Fruit fly (Drosophila melanogaster): ENCODE data around the gene CG12535.

CG12535 gene

DNA sequence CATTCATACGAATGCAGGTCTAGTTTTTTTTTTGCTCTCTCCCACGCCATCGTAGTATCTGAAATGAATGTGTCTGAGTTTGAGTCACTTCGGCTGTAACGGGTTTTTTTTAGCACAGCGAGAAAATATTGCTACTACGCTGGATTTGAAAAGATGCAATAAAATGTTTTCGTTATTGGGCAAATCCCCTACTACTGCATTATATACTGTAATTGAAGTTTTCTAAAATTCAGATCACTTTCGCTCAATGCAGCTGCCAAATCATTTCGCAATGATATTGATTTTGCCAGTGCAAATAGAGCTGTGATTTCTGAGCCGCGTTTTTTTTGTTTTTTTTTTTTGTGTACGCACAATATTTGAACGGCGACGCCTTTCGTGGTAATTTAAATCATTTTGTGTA is 15.8 kb downstream of the CG12535 start (continued):
- TF ChIP-seq HLHmδ (GFP tag; optimal IDR thresholded peaks at IDR 0.05) (no peak), Ptx1 (GFP tag; IDR thresholded peaks at IDR 0.05) (peak; percentile 51), CG2875 (GFP tag; optimal IDR thresholded peaks at IDR 0.05) (no peak), chinmo (GFP tag; IDR thresholded peaks at IDR 0.05; ENCODE audit: partially characterized antibody) (no peak), ken (GFP tag; IDR thresholded peaks at IDR 0.05) (peak; percentile 36; the same call in 1 of the 3 replicates), wek (GFP tag; optimal IDR thresholded peaks at IDR 0.05) (no peak), dm (GFP tag; optimal IDR thresholded peaks at IDR 0.05) (no peak), z (GFP tag; IDR thresholded peaks at IDR 0.05) (0 out of 3 replicates have a peak, but pooled peaks have one; percentile 7), sens-2 (GFP tag; IDR thresholded peaks at IDR 0.05) (0 out of 2 replicates have a peak, but pooled peaks have one; percentile 4), Ada2b (GFP tag; IDR thresholded peaks at IDR 0.05) (peak; percentile 63), CrebB (tag; optimal IDR thresholded peaks at IDR 0.05) (no peak), pfk (GFP tag; optimal IDR thresholded peaks at IDR 0.05) (no peak), cad (GFP tag; optimal IDR thresholded peaks at IDR 0.05) (no peak), pita (GFP tag; optimal IDR thresholded peaks at IDR 0.05) (no peak), zfh1 (GFP tag; IDR thresholded peaks at IDR 0.05) (no peak), CG3281 (GFP tag; optimal IDR thresholded peaks at IDR 0.05) (no peak), cas (GFP tag; IDR thresholded peaks at IDR 0.05) (no peak), CG18599 (GFP tag; optimal IDR thresholded peaks at IDR 0.05) (peak; percentile 17), CG10274 (GFP tag; optimal IDR thresholded peaks at IDR 0.05) (no peak), CG30431 (GFP tag; optimal IDR thresholded peaks at IDR 0.05) (no peak), gsb (GFP tag; IDR thresholded peaks at IDR 0.05) (no peak), hb (GFP tag; IDR thresholded peaks at IDR 0.05; ENCODE audit: partially characterized antibody) (no peak), CG11504 (tag; optimal IDR thresholded peaks at IDR 0.05) (peak; percentile 59), Gsc (GFP tag; IDR thresholded peaks at IDR 0.05) (no peak), NfI (GFP tag; optimal IDR thresholded peaks at IDR 0.05) (peak; percentile 22), CG14014 (GFP tag; IDR thresholded peaks at IDR 0.05) (peak; percentile 53; the same call in 1 of the 2 replicates), prd (optimal IDR thresholded peaks at IDR 0.05) (no peak), prd (GFP tag; IDR thresholded peaks at IDR 0.05) (peak; percentile 63; the same call in 2 of the 3 replicates), CG12299 (tag; optimal IDR thresholded peaks at IDR 0.05) (no peak), CG12942 (GFP tag; optimal IDR thresholded peaks at IDR 0.05) (peak; percentile 22), CG7839 (tag; optimal IDR thresholded peaks at IDR 0.05) (peak; percentile 33), CG31365 (tag; optimal IDR thresholded peaks at IDR 0.05) (no peak), CG15269 (tag; optimal IDR thresholded peaks at IDR 0.05) (peak; percentile 54), Mrtf (GFP tag; IDR thresholded peaks at IDR 0.05) (no peak), Trl (optimal IDR thresholded peaks at IDR 0.05) (no peak), Trl (GFP tag; optimal IDR thresholded peaks at IDR 0.05) (peak; percentile 43), pb (GFP tag; optimal IDR thresholded peaks at IDR 0.05) (peak; percentile 43), CG7357 (GFP tag; IDR thresholded peaks at IDR 0.05) (peak; percentile 43; the same call in 1 of the 3 replicates), Hmr (GFP tag; optimal IDR thresholded peaks at IDR 0.05) (peak; percentile 7), Dbx (GFP tag; IDR thresholded peaks at IDR 0.05) (no peak), gfzf (GFP tag; optimal IDR thresholded peaks at IDR 0.05) (no peak), zfh2 (GFP tag; optimal IDR thresholded peaks at IDR 0.05) (peak; percentile 1), Bgb (GFP tag; IDR thresholded peaks at IDR 0.05; ENCODE audit: partially characterized antibody) (no peak), CG42726 (GFP tag; IDR thresholded peaks at IDR 0.05; ENCODE audit: partially characterized antibody) (no peak), MTF-1 (GFP tag; optimal IDR thresholded peaks at IDR 0.05; ENCODE audit: borderline replicate concordance) (no peak), onecut (GFP tag; IDR thresholded peaks at IDR 0.05) (0 out of 2 replicates have a peak, but pooled peaks have one; percentile 10), HLH4C (GFP tag; IDR thresholded peaks at IDR 0.05; ENCODE audit: partially characterized antibody) (no peak), luna (GFP tag; optimal IDR thresholded peaks at IDR 0.05) (no peak), grn (GFP tag; optimal IDR thresholded peaks at IDR 0.05) (no peak), fru (optimal IDR thresholded peaks at IDR 0.05) (no peak), CG8290 (GFP tag; optimal IDR thresholded peaks at IDR 0.05) (no peak), CG8290 (tag; optimal IDR thresholded peaks at IDR 0.05) (no peak)
